Fruit fly (Drosophila melanogaster) whole organism, embryonic: ENCODE measurements around the gene Parg.

ENCODE experiments used
- Abd-B ChIP-seq: fragments of 200-800 bp; sonication (Bioruptor generic); optimal IDR thresholded peaks from 2 replicates; lab custom pipeline; 2018; ENCODE audit warnings: missing biosample characterization, mild to moderate bottlenecking, missing genetic modification characterization, moderate library complexity
- B-H2 ChIP-seq: fragments of 200-800 bp; sonication (Bioruptor generic); optimal IDR thresholded peaks from 2 replicates; lab custom pipeline; 2018; ENCODE audit warnings: missing biosample characterization, mild to moderate bottlenecking, missing genetic modification characterization
- CG10209 ChIP-seq: fragments of 200-800 bp; sonication (Bioruptor generic); optimal IDR thresholded peaks from 3 replicates; lab custom pipeline; 2017; ENCODE audit warnings: missing biosample characterization, mild to moderate bottlenecking, missing genetic modification characterization, missing genetic modification reagents
- CG10543 ChIP-seq: fragments of 200-800 bp; sonication (Bioruptor generic); optimal IDR thresholded peaks from 3 replicates; lab custom pipeline; 2017; ENCODE audit warnings: missing biosample characterization, mild to moderate bottlenecking, missing genetic modification characterization, moderate library complexity
- CG11695 ChIP-seq: fragments of 200-800 bp; sonication (Bioruptor generic); IDR thresholded peaks from 3 replicates; pipeline ENCODE4 v1.3.6; 2022; ENCODE audit warnings: missing biosample characterization, missing genetic modification characterization
- CG12299 ChIP-seq: fragments of 200-800 bp; sonication (Bioruptor generic); optimal IDR thresholded peaks from 2 replicates; lab custom pipeline; 2018; ENCODE audit warnings: missing biosample characterization, mild to moderate bottlenecking, missing genetic modification characterization
- CG13287 ChIP-seq: fragments of 200-800 bp; sonication (Bioruptor generic); IDR thresholded peaks from 2 replicates; pipeline ENCODE4 v1.3.6; 2022; ENCODE audit warnings: missing biosample characterization, missing genetic modification characterization; ENCODE audit not compliant: partially characterized antibody
- CG13775 ChIP-seq: fragments of 200-800 bp; sonication (Bioruptor generic); optimal IDR thresholded peaks from 3 replicates; lab custom pipeline; 2017; ENCODE audit warnings: missing biosample characterization, mild to moderate bottlenecking, missing genetic modification characterization
- CG15696 ChIP-seq: fragments of 200-800 bp; sonication (Bioruptor generic); optimal IDR thresholded peaks from 2 replicates; lab custom pipeline; 2019; ENCODE audit warnings: missing biosample characterization, mild to moderate bottlenecking, missing genetic modification characterization, moderate library complexity
- CG16779 ChIP-seq: fragments of 200-800 bp; sonication (Bioruptor generic); IDR thresholded peaks from 2 replicates; pipeline ENCODE4 v1.3.6; 2022; ENCODE audit warnings: missing biosample characterization, missing genetic modification characterization
- CG17385 ChIP-seq: fragments of 200-800 bp; sonication (Bioruptor generic); optimal IDR thresholded peaks from 3 replicates; lab custom pipeline; 2018; ENCODE audit warnings: missing biosample characterization, mild to moderate bottlenecking, missing genetic modification characterization
- CG18599 ChIP-seq: fragments of 200-800 bp; sonication (Bioruptor generic); optimal IDR thresholded peaks from 3 replicates; lab custom pipeline; 2017; ENCODE audit warnings: missing biosample characterization, missing genetic modification characterization, mild to moderate bottlenecking, moderate library complexity, missing genetic modification reagents
- CG2202 ChIP-seq: fragments of 200-800 bp; sonication (Bioruptor generic); optimal IDR thresholded peaks from 2 replicates; lab custom pipeline; 2018; ENCODE audit warnings: missing biosample characterization, mild to moderate bottlenecking, missing genetic modification characterization
- CG2712 ChIP-seq: fragments of 200-800 bp; optimal IDR thresholded peaks from 3 replicates; lab custom pipeline; 2019; ENCODE audit warnings: missing biosample characterization, mild to moderate bottlenecking, missing genetic modification characterization, moderate library complexity
- CG3838 ChIP-seq: fragments of 200-800 bp; sonication (Bioruptor generic); optimal IDR thresholded peaks from 3 replicates; lab custom pipeline; 2016; ENCODE audit warnings: missing biosample characterization, missing genetic modification characterization
- CG4328 ChIP-seq: fragments of 200-800 bp; sonication (Bioruptor generic); optimal IDR thresholded peaks from 3 replicates; lab custom pipeline; 2017; ENCODE audit warnings: missing biosample characterization, missing genetic modification reagents, missing genetic modification characterization
- CG6175 ChIP-seq: fragments of 200-800 bp; sonication (Bioruptor generic); IDR thresholded peaks from 3 replicates; pipeline ENCODE4 v1.3.6; 2022; ENCODE audit warnings: missing biosample characterization, missing genetic modification characterization
- CG6254 ChIP-seq: fragments of 200-800 bp; sonication (Bioruptor generic); optimal IDR thresholded peaks from 3 replicates; lab custom pipeline; 2017; ENCODE audit warnings: mild to moderate bottlenecking, missing biosample characterization, missing genetic modification reagents, missing genetic modification characterization
- CG6813 ChIP-seq: fragments of 200-800 bp; sonication (Bioruptor generic); optimal IDR thresholded peaks from 2 replicates; lab custom pipeline; 2017; ENCODE audit warnings: missing biosample characterization, missing genetic modification characterization, mild to moderate bottlenecking, moderate library complexity, missing genetic modification reagents
- CG7928 ChIP-seq: fragments of 200-800 bp; sonication (Bioruptor generic); optimal IDR thresholded peaks from 2 replicates; lab custom pipeline; 2017; ENCODE audit warnings: missing biosample characterization, mild to moderate bottlenecking, missing genetic modification characterization
- Dfd ChIP-seq, 2 experiments: fragments of >200 bp; optimal IDR thresholded peaks; 2 replicates each; lab custom pipeline; 2017; ENCODE audit warnings: missing biosample characterization in 2 of 2, missing genetic modification characterization in 2 of 2
- Doc2 ChIP-seq: fragments of 200-800 bp; sonication (Bioruptor generic); IDR thresholded peaks from 2 replicates; pipeline ENCODE4 v1.3.6; 2022; ENCODE audit warnings: missing biosample characterization, missing genetic modification characterization
- Drgx ChIP-seq: fragments of 200-800 bp; sonication (Bioruptor generic); IDR thresholded peaks from 2 replicates; pipeline ENCODE4 v1.3.6; 2022; ENCODE audit warnings: missing biosample characterization, missing genetic modification characterization
- E2f1 ChIP-seq: fragments of 200-800 bp; sonication (Bioruptor generic); IDR thresholded peaks from 2 replicates; pipeline ENCODE4 v1.3.6; 2022; ENCODE audit warnings: missing biosample characterization, missing genetic modification characterization
- H2.0 ChIP-seq: fragments of 200-800 bp; sonication (Bioruptor generic); IDR thresholded peaks from 2 replicates; pipeline ENCODE4 v1.3.6; 2022; ENCODE audit warnings: missing biosample characterization, missing genetic modification characterization
- HLHmδ ChIP-seq: fragments of 200-800 bp; sonication (Bioruptor generic); optimal IDR thresholded peaks from 2 replicates; lab custom pipeline; 2018; ENCODE audit warnings: missing biosample characterization, mild to moderate bottlenecking, missing genetic modification characterization, moderate library complexity
- Hmr ChIP-seq: fragments of 200-800 bp; sonication (Bioruptor generic); optimal IDR thresholded peaks from 3 replicates; lab custom pipeline; 2017; ENCODE audit warnings: mild to moderate bottlenecking, missing biosample characterization, missing genetic modification reagents, missing genetic modification characterization
- Oaz ChIP-seq: fragments of 200-800 bp; sonication (Bioruptor generic); IDR thresholded peaks from 2 replicates; pipeline ENCODE4 v1.3.6; 2022; ENCODE audit warnings: missing biosample characterization, missing genetic modification characterization
- Sox102F ChIP-seq: fragments of 200-800 bp; sonication (Bioruptor generic); optimal IDR thresholded peaks from 2 replicates; lab custom pipeline; 2018; ENCODE audit warnings: missing biosample characterization, mild to moderate bottlenecking, missing genetic modification characterization, moderate library complexity
- ac ChIP-seq: fragments of 200-800 bp; sonication (Bioruptor generic); optimal IDR thresholded peaks from 3 replicates; lab custom pipeline; 2017; ENCODE audit warnings: missing biosample characterization, mild to moderate bottlenecking, missing genetic modification characterization
- bowl ChIP-seq: fragments of 200-800 bp; sonication (Bioruptor generic); IDR thresholded peaks from 2 replicates; pipeline ENCODE4 v1.3.6; 2022; ENCODE audit warnings: missing biosample characterization, missing genetic modification characterization
- crp ChIP-seq, 2 experiments: fragments of 200-800 bp; sonication (Bioruptor generic); optimal IDR thresholded peaks; 2 replicates in 1 of 2; 3 replicates in 1 of 2; lab custom pipeline; 2017; ENCODE audit warnings: missing biosample characterization in 2 of 2, missing genetic modification characterization in 2 of 2, mild to moderate bottlenecking in 1 of 2, moderate library complexity in 1 of 2
- dpn ChIP-seq, 2 experiments: fragments of 200-800 bp; sonication (Bioruptor generic); optimal IDR thresholded peaks; 3 replicates each; lab custom pipeline; 2016; ENCODE audit warnings: missing biosample characterization in 2 of 2, missing genetic modification characterization in 2 of 2
- en ChIP-seq: fragments of 200-800 bp; sonication (Bioruptor generic); optimal IDR thresholded peaks from 2 replicates; lab custom pipeline; 2016; ENCODE audit warnings: missing biosample characterization, missing genetic modification characterization
- fd3F ChIP-seq: fragments of 200-800 bp; sonication (Bioruptor generic); optimal IDR thresholded peaks from 2 replicates; lab custom pipeline; 2018; ENCODE audit warnings: missing biosample characterization, mild to moderate bottlenecking, missing genetic modification characterization, moderate library complexity
- gce ChIP-seq: fragments of 200-800 bp; sonication (Bioruptor generic); IDR thresholded peaks from 3 replicates; pipeline ENCODE4 v1.3.6; 2022; ENCODE audit warnings: missing biosample characterization, missing genetic modification characterization
- ham ChIP-seq: fragments of 200-800 bp; sonication (Bioruptor generic); IDR thresholded peaks from 2 replicates; pipeline ENCODE4 v1.3.6; 2022; ENCODE audit warnings: missing biosample characterization, missing genetic modification characterization
- hkb ChIP-seq, 2 experiments: fragments of 200-800 bp in 1 of 2; fragments of >200 bp in 1 of 2; sonication (Bioruptor generic) in 1 of 2; IDR thresholded peaks in 1 of 2; optimal IDR thresholded peaks in 1 of 2; 2 replicates each; pipeline versions ENCODE4 v1.3.6 to Lab custom; 2017 to 2022; ENCODE audit warnings: missing biosample characterization in 1 of 2, missing genetic modification characterization in 1 of 2
- hth ChIP-seq: fragments of >200 bp; optimal IDR thresholded peaks from 2 replicates; lab custom pipeline; 2017; ENCODE audit warnings: inconsistent platforms
- inv ChIP-seq: fragments of 200-800 bp; sonication (Bioruptor generic); IDR thresholded peaks from 2 replicates; pipeline ENCODE4 v1.3.6; 2022; ENCODE audit warnings: missing biosample characterization, missing genetic modification characterization; ENCODE audit not compliant: partially characterized antibody
- lbe ChIP-seq: fragments of 200-800 bp; sonication (Bioruptor generic); optimal IDR thresholded peaks from 2 replicates; lab custom pipeline; 2016; ENCODE audit warnings: missing biosample characterization, mild to moderate bottlenecking, missing genetic modification characterization
- lov ChIP-seq, 2 experiments: fragments of 200-800 bp in 1 of 2; fragments of >200 bp in 1 of 2; sonication (Bioruptor generic) in 1 of 2; IDR thresholded peaks in 1 of 2; optimal IDR thresholded peaks in 1 of 2; 2 replicates in 1 of 2; 3 replicates in 1 of 2; pipeline versions ENCODE4 v1.3.6 to Lab custom; 2017 to 2022; ENCODE audit warnings: missing biosample characterization in 1 of 2, missing genetic modification characterization in 1 of 2
- onecut ChIP-seq: fragments of 200-800 bp; sonication (Bioruptor generic); IDR thresholded peaks from 2 replicates; pipeline ENCODE4 v1.3.6; 2022; ENCODE audit warnings: missing biosample characterization, missing genetic modification characterization
- org-1 ChIP-seq: fragments of 200-800 bp; sonication (Bioruptor generic); optimal IDR thresholded peaks from 2 replicates; lab custom pipeline; 2017; ENCODE audit warnings: missing biosample characterization, missing genetic modification characterization
- pros ChIP-seq: fragments of 200-800 bp; sonication (Bioruptor generic); optimal IDR thresholded peaks from 3 replicates; lab custom pipeline; 2019; ENCODE audit warnings: missing biosample characterization, mild to moderate bottlenecking, missing genetic modification characterization, moderate library complexity
- sr ChIP-seq: fragments of 200-800 bp; sonication (Bioruptor generic); IDR thresholded peaks from 3 replicates; pipeline ENCODE4 v1.3.6; 2022; ENCODE audit warnings: missing biosample characterization, missing genetic modification characterization
- stwl ChIP-seq: fragments of 200-800 bp; sonication (Bioruptor generic); optimal IDR thresholded peaks from 3 replicates; lab custom pipeline; 2018; ENCODE audit warnings: missing biosample characterization, mild to moderate bottlenecking, missing genetic modification characterization, moderate library complexity
- usp ChIP-seq: fragments of >200 bp; optimal IDR thresholded peaks from 2 replicates; lab custom pipeline; 2017; ENCODE audit warnings: missing biosample characterization, missing genetic modification characterization

The Parg gene

dm6 chrX:3687837-3688375, 16.6 kb upstream of the Parg start (continued):
- TF ChIP-seq dpn (GFP tag; optimal IDR thresholded peaks at IDR 0.05; lab: Kevin White, UChicago), result peak; percentile 62 to 72
- no peak for TF ChIP-seq lbe (GFP tag; lab: Kevin White, UChicago)
- TF ChIP-seq Dfd (GFP tag; optimal IDR thresholded peaks at IDR 0.05; lab: Kevin White, UChicago), result no peak
- no peak for TF ChIP-seq CG10543
- TF ChIP-seq stwl (tag; lab: Kevin White, UChicago), result no peak
- TF ChIP-seq CG2202, result peak; percentile 36
- no peak; the same call in 1 of the 2 replicates for TF ChIP-seq CG13287 (GFP tag; lab: Robert Waterston, UW)
- no peak for TF ChIP-seq usp (GFP tag; lab: Kevin White, UChicago)
- TF ChIP-seq B-H2 (GFP tag; lab: Kevin White, UChicago), result no peak
- no peak for TF ChIP-seq CG15696 (tag; lab: Kevin White, UChicago)
- no peak for TF ChIP-seq lov (optimal IDR thresholded peaks at IDR 0.05; lab: Kevin White, UChicago)
- no peak for TF ChIP-seq lov (GFP tag; IDR thresholded peaks at IDR 0.05; lab: Robert Waterston, UW)
- TF ChIP-seq CG11695 (GFP tag; lab: Robert Waterston, UW), result peak; percentile 53; the same call in 1 of the 3 replicates
- TF ChIP-seq CG17385 (GFP tag; lab: Kevin White, UChicago), result peak; percentile 25
- peak; percentile 35; the same call in 1 of the 2 replicates for TF ChIP-seq E2f1 (GFP tag; lab: Robert Waterston, UW)
- no peak for TF ChIP-seq CG7928
- TF ChIP-seq CG16779 (GFP tag; lab: Robert Waterston, UW), result no peak
- TF ChIP-seq hkb (optimal IDR thresholded peaks at IDR 0.05; lab: Kevin White, UChicago), result no peak
- peak; percentile 65 for TF ChIP-seq hkb (GFP tag; IDR thresholded peaks at IDR 0.05; lab: Robert Waterston, UW)
- TF ChIP-seq inv (GFP tag; lab: Robert Waterston, UW), result no peak
- TF ChIP-seq CG6813 (GFP tag; lab: Kevin White, UChicago), result peak; percentile 66
- peak; percentile 31 for TF ChIP-seq en
- TF ChIP-seq CG13775 (GFP tag; lab: Kevin White, UChicago), result peak; percentile 53
- no peak for TF ChIP-seq fd3F (GFP tag; lab: Kevin White, UChicago)
- no peak for TF ChIP-seq hth (lab: Kevin White, UChicago)
- TF ChIP-seq sr (GFP tag; lab: Robert Waterston, UW), result no peak
- TF ChIP-seq CG6175, result no peak
- no peak for TF ChIP-seq CG12299 (tag; lab: Kevin White, UChicago)
- no peak for TF ChIP-seq CG4328 (GFP tag; lab: Kevin White, UChicago)
- TF ChIP-seq H2.0 (GFP tag; lab: Robert Waterston, UW), result peak; percentile 73
- no peak for TF ChIP-seq Oaz
- peak; percentile 41 for TF ChIP-seq HLHmδ (GFP tag; lab: Kevin White, UChicago)
- TF ChIP-seq onecut, result peak; percentile 45; the same call in 1 of the 2 replicates
- TF ChIP-seq CG6254, result peak; percentile 46
- peak; percentile 33; the same call in 1 of the 2 replicates for TF ChIP-seq bowl (GFP tag; lab: Robert Waterston, UW)
- TF ChIP-seq org-1 (GFP tag; lab: Kevin White, UChicago), result peak; percentile 69
- TF ChIP-seq ham (GFP tag; lab: Robert Waterston, UW), result no peak
- TF ChIP-seq CG3838, result peak; percentile 25
- TF ChIP-seq crp (GFP tag; optimal IDR thresholded peaks at IDR 0.05; lab: Kevin White, UChicago), result no peak
- peak; percentile 71 for TF ChIP-seq Sox102F (GFP tag; lab: Kevin White, UChicago)
- TF ChIP-seq CG18599 (GFP tag; lab: Kevin White, UChicago), result peak; percentile 59
- TF ChIP-seq CG10209 (GFP tag; lab: Kevin White, UChicago), result peak; percentile 62
- TF ChIP-seq ac (GFP tag; lab: Kevin White, UChicago), result no peak
- TF ChIP-seq Abd-B (GFP tag; lab: Kevin White, UChicago), result peak; percentile 36
- TF ChIP-seq CG2712 (tag; lab: Kevin White, UChicago), result peak; percentile 68
- peak; percentile 32 for TF ChIP-seq pros
- no peak for TF ChIP-seq Doc2 (GFP tag; lab: Robert Waterston, UW)
- peak; percentile 17 for TF ChIP-seq Hmr (GFP tag; lab: Kevin White, UChicago)
- TF ChIP-seq Drgx (GFP tag; lab: Robert Waterston, UW), result peak; percentile 84
- TF ChIP-seq gce (GFP tag; lab: Robert Waterston, UW), result peak; percentile 52; the same call in 1 of the 3 replicates
